Worm (Caenorhabditis elegans) whole organism, L4/young adult: Measurements from ENCODE around the gene C50B6.7.

Source experiments
- W03F9.2 ChIP-seq: fragments of 150-350 bp; optimal IDR thresholded peaks from 2 replicates; lab custom pipeline; 2014; ENCODE audit warnings: missing biosample characterization, missing genetic modification characterization
- dao-5 ChIP-seq: sonication (generic microtip); optimal IDR thresholded peaks from 2 replicates; lab custom pipeline; 2016; ENCODE audit warnings: missing genotype, missing genetic modification characterization, moderate library complexity, missing compliant biosample characterization
- him-1 ChIP-seq: sonication (generic microtip); optimal IDR thresholded peaks from 2 replicates; lab custom pipeline; 2016; ENCODE audit warnings: missing genotype, missing genetic modification reagents, missing genetic modification characterization, missing compliant biosample characterization

Gene C50B6.7

DNA sequence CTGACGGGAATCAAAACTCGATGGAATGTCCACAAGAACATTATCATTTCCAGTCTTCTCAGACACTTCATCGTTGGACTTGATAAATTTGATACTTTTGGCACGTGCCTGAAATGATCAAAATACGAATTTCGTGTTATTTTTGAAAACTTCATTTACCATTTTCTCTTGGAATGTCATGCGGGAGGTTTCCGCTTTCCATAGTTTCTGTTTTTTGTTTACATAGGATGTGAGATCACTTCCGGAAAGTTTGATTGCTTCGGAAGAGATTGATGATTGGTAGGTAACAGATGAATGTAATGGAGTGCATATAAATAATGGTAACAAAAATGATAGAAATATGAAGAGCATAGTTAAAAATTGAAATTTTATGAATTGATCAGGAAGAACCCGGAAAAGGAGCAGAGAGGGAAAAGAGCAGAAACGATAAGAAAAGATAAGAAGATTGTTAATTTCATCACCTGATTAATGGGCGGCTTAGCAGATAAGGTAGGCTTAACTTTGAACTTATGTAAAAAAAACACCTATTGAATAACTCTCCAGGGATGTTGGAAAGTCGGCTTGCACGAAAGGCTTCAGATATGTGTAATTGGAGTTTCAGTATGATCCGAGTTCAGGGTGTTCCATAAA is 33.0 kb upstream of the C50B6.7 start, which contains the start of gene F32H5.1:
Gene F32H5.1 (minus strand): TSS at position 386 of the 630 bp plus-strand sequence.
- no peak for TF ChIP-seq dao-5 (tag; lab: Kevin White, UChicago)
- TF ChIP-seq W03F9.2: no peak
- no peak for TF ChIP-seq him-1 (tag; lab: Kevin White, UChicago)

DNA sequence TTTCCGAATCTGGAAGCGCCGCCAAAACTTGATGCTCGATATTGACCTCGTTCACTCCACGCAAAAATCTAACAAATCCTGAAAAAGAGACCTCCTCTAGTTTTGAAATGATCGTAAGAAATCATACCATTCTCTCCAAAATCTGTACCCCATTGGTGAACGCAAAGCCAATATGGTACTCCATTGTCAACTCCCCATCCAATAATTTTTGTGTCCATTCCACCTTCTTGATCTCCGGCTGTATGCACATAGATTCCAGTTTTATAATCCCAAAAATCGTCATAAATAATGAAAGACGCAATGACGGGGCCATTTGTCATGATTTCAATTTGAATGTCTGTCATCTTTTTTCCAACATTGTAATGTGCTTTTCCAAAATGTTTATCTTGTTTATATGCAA is 31.4 kb upstream of the C50B6.7 start:
- TF ChIP-seq him-1 (tag; lab: Kevin White, UChicago) (no peak), dao-5 (tag; lab: Kevin White, UChicago) (no peak)

DNA sequence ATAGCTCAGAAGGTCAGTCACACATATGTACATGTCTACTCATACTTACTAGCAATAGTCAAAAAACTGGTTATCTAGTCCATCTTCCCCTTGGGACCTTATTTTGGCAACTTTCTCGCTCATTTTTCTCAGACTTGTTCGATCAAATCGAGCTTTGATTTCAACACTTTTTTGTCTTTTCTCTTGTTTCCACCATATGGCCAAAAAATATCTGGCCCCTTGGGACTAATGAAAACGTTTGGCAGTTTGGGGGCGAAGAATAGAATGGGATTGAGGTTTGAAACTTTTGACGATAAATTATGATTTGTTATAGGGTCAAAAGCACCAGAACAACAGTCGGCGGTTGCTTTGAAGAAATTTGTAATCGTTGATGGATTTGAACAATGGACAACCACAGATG is 27.6 kb upstream of the C50B6.7 start:
- TF ChIP-seq him-1 (tag; lab: Kevin White, UChicago) (no peak), W03F9.2 (no peak), dao-5 (tag; lab: Kevin White, UChicago) (no peak)

DNA sequence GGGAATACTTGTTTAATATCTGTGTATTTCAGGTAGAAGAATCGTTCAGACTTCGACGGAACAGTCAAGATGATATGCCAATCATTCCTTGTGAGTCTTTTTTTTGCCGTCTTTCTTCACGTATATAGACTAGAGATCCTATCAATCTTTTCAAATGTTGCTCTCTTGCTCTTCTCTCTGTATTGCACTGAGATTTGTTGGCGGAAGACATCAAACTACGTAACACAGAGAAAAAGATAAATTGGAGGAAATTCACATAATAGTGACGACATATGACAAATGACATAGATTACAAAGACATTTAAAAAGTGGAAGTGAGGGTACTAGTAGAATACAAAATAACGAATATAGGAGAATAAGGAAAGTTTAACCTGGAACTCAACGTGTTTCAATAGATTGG is 27.0 kb upstream of the C50B6.7 start:
- TF ChIP-seq W03F9.2 (no peak), him-1 (tag; lab: Kevin White, UChicago) (no peak), dao-5 (tag; lab: Kevin White, UChicago) (no peak)

- no peak for TF ChIP-seq dao-5 (tag; lab: Kevin White, UChicago)
- TF ChIP-seq him-1 (tag; lab: Kevin White, UChicago): no peak
- TF ChIP-seq W03F9.2: no peak
Observed at ce11 chrV:13350302-13350701, 25.5 kb upstream of the C50B6.7 start.

ce11 chrV:13345867-13346328 is 21.1 kb upstream of the C50B6.7 start, which contains the start of gene twk-43:
Gene twk-43, plus strand, starts transcription at chrV:13346278.
- TF ChIP-seq him-1 (tag; lab: Kevin White, UChicago) (no peak), dao-5 (tag; lab: Kevin White, UChicago) (no peak), W03F9.2 (no peak)

- TF ChIP-seq him-1 (tag; lab: Kevin White, UChicago) (no peak), dao-5 (tag; lab: Kevin White, UChicago) (no peak), W03F9.2 (no peak)
Observed at ce11 chrV:13342235-13342634, 17.5 kb upstream of the C50B6.7 start.

DNA sequence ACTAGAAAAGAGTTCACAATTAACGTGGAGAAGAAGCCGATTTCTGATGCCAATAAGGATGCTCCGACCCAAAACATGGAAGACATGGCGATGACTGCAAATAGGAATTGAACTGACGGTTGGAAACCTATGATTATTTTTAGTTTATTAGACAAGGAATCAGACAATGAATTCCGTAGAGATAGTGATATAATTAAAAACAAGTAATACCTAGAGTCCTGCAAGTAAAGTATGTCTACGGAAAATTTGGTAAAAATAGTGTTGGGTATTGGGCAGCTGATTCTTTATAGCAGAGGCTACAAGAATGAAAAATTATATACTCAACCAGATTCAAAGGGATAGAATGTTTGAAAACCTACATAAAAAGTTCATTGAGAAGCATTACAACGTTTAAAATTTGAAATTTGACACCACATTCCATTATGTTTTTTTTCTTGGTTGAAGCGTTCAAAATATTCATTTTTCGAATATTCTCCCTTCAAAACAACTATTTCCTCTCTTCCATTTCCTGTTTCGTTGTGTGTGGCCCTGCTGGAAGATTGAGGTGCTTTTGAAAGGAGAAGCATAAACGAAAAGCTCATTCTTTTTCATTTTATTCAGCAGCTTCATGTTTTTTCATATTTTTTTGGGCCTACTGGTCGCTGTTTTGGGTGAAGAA is 15.0 kb upstream of the C50B6.7 start, which contains the start of the genes str-4 and lgc-48:
Gene str-4 (minus strand): TSS at position 101 of the 658 bp plus-strand sequence.
Gene lgc-48 (plus strand): TSS at position 608 of the 658 bp plus-strand sequence.
- TF ChIP-seq W03F9.2 (no peak), dao-5 (tag; lab: Kevin White, UChicago) (no peak), him-1 (tag; lab: Kevin White, UChicago) (no peak)

ce11 chrV:13338037-13338436 is 13.3 kb upstream of the C50B6.7 start:
- TF ChIP-seq W03F9.2 (no peak), dao-5 (tag; lab: Kevin White, UChicago) (no peak), him-1 (tag; lab: Kevin White, UChicago) (no peak)

DNA sequence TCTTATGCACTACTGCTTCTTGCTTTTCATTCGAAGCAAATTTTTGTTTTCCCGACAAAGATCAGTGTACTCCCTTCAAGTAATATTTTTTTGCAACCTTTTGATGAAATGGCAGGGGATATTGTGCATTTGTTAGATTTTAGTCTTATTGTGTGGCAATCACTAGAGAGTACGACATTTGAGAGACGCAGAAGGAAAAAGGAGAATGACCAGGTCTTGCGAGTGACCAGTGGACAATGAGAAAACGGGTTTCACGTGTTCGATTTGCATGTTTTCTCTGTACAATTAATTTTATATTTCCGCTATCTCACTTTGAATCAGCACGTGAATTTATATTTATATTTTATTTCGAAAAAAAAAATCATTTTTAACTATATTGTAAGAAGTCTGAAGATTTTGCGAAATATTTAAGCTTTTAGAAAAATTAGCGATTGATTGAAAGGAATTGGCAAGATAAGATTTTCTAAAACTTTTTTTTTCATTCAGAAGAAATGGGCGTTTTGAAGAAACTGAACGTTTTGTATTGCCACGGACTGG is 11.2 kb upstream of the C50B6.7 start, which contains the start of gene C50B6.9:
Gene C50B6.9 (plus strand): TSS at position 487 of the 537 bp plus-strand sequence.
- no peak for TF ChIP-seq dao-5 (tag; lab: Kevin White, UChicago)
- TF ChIP-seq him-1 (tag; lab: Kevin White, UChicago): no peak

ce11 chrV:13334447-13334846 is 9.7 kb upstream of the C50B6.7 start:
- TF ChIP-seq W03F9.2: no peak
- no peak for TF ChIP-seq him-1 (tag; lab: Kevin White, UChicago)
- no peak for TF ChIP-seq dao-5 (tag; lab: Kevin White, UChicago)

DNA sequence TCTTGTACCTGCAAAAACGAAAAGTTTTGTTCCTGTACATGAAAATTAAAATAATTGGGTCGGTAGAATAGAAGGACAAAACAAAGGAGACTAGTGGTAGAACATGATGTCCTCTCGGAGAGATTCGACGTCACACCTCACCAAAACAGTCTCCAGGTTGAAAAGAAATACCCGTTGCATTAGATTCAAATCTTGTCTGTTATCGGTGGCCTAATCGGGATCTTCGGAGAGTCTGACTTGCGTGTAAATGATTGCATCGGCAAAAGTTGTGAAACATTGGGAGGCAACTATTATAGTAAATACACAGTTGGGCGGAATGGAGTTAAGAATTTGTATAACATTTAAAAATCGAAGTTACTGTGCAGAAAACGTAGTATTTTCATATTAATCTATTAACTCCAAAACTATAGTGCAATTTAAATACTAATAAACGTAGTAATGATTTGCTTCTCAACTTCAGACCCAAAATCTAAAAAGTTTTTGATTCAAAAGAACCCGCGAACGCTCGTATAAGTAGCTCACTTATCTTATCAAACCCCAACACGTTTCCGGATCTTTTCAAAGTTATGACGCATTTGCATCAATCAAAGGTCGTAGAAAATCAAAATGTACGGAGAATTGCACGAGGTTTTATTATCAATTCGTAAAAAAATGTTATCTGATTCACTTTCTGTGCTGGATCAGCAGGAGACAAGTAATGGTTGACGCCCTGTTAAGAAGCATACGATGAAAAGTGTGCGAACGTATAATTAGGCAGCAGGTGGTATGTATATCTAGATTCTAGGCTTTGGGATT is 8.8 kb upstream of the C50B6.7 start, which contains the start of gene nhr-168:
Gene nhr-168 (minus strand): TSS at position 486 of the 795 bp plus-strand sequence.
- TF ChIP-seq him-1 (tag; lab: Kevin White, UChicago): no peak
- no peak for TF ChIP-seq dao-5 (tag; lab: Kevin White, UChicago)
- TF ChIP-seq W03F9.2: no peak

ce11 chrV:13330919-13331318 is 6.1 kb upstream of the C50B6.7 start, which contains the start of gene nhr-129:
Gene nhr-129, minus strand, starts transcription at chrV:13331019.
- TF ChIP-seq dao-5 (tag; lab: Kevin White, UChicago): no peak
- no peak for TF ChIP-seq W03F9.2
- no peak for TF ChIP-seq him-1 (tag; lab: Kevin White, UChicago)
